Worm (Caenorhabditis elegans) whole organism, L3 larva: Measurements from ENCODE around the gene ZK1236.5.

Source experiments
- R02D3.7 ChIP-seq: fragments of 150-350 bp; optimal IDR thresholded peaks from 2 replicates; lab custom pipeline; 2014; ENCODE audit warnings: missing biosample characterization, missing genetic modification characterization
- ZK546.5 ChIP-seq: sonication (generic microtip); optimal IDR thresholded peaks from 2 replicates; lab custom pipeline; 2017; ENCODE audit warnings: missing biosample characterization, missing genetic modification characterization
- aly-2 ChIP-seq: fragments of 150-350 bp; optimal IDR thresholded peaks from 2 replicates; lab custom pipeline; 2014; ENCODE audit warnings: missing biosample characterization, missing genetic modification characterization
- ama-1 ChIP-seq: fragments of 150-350 bp; optimal IDR thresholded peaks from 2 replicates; lab custom pipeline; 2018
- ceh-82 ChIP-seq: fragments of 150-350 bp; optimal IDR thresholded peaks from 2 replicates; lab custom pipeline; 2014; ENCODE audit warnings: missing biosample characterization, missing genetic modification characterization
- daf-12 ChIP-seq: fragments of 150-350 bp; optimal IDR thresholded peaks from 2 replicates; lab custom pipeline; 2014; ENCODE audit warnings: missing biosample characterization, missing genetic modification reagents, missing genetic modification characterization
- egl-27 ChIP-seq: sonication (generic microtip); optimal IDR thresholded peaks from 4 replicates; lab custom pipeline; 2017; ENCODE audit warnings: missing biosample characterization, missing genetic modification reagents, missing genetic modification characterization
- egl-5 ChIP-seq: fragments of 150-350 bp; optimal IDR thresholded peaks from 2 replicates; lab custom pipeline; 2017; ENCODE audit warnings: missing biosample characterization, missing genetic modification reagents, missing genetic modification characterization, inconsistent platforms
- elt-1 ChIP-seq: fragments of 150-350 bp; optimal IDR thresholded peaks from 2 replicates; lab custom pipeline; 2014; ENCODE audit warnings: missing biosample characterization, missing genetic modification characterization
- elt-2 ChIP-seq: sonication (generic microtip); optimal IDR thresholded peaks from 2 replicates; lab custom pipeline; 2016; ENCODE audit warnings: missing genetic modification reagents, mild to moderate bottlenecking, missing genetic modification characterization, missing compliant biosample characterization
- elt-3 ChIP-seq, 3 experiments: fragments of 150-350 bp in 1 of 3; sonication (generic microtip) in 2 of 3; optimal IDR thresholded peaks; 2 replicates in 2 of 3; 4 replicates in 1 of 3; lab custom pipeline; 2014 to 2017; ENCODE audit warnings: missing biosample characterization in 3 of 3, missing genetic modification characterization in 3 of 3
- eor-1 ChIP-seq, 2 experiments: fragments of 150-350 bp; optimal IDR thresholded peaks; 2 replicates each; lab custom pipeline; 2014 to 2018; ENCODE audit warnings: missing biosample characterization in 2 of 2, missing genetic modification characterization in 2 of 2
- fkh-10 ChIP-seq: sonication (generic microtip); optimal IDR thresholded peaks from 2 replicates; lab custom pipeline; 2017; ENCODE audit warnings: missing biosample characterization, missing genetic modification reagents, missing genetic modification characterization
- fos-1 ChIP-seq: fragments of 150-350 bp; optimal IDR thresholded peaks from 2 replicates; lab custom pipeline; 2014; ENCODE audit warnings: missing biosample characterization, missing genetic modification characterization
- hmg-11 ChIP-seq: sonication (generic microtip); optimal IDR thresholded peaks from 2 replicates; lab custom pipeline; 2016; ENCODE audit warnings: missing genetic modification characterization, missing compliant biosample characterization
- jun-1 ChIP-seq: fragments of 150-350 bp; optimal IDR thresholded peaks from 2 replicates; lab custom pipeline; 2014; ENCODE audit warnings: missing biosample characterization, missing genetic modification reagents, missing genetic modification characterization
- lin-15B ChIP-seq: fragments of 150-350 bp; optimal IDR thresholded peaks from 2 replicates; lab custom pipeline; 2014; ENCODE audit warnings: missing biosample characterization, missing genetic modification characterization
- lin-39 ChIP-seq: fragments of 150-350 bp; optimal IDR thresholded peaks from 2 replicates; lab custom pipeline; 2018; ENCODE audit warnings: missing biosample characterization, missing genetic modification reagents, missing genetic modification characterization
- nfya-1 ChIP-seq: sonication (generic microtip); optimal IDR thresholded peaks from 2 replicates; lab custom pipeline; 2017; ENCODE audit warnings: missing genetic modification characterization, mild to moderate bottlenecking, missing compliant biosample characterization, antibody characterized with exemption, moderate library complexity; ENCODE audit not compliant: insufficient read depth
- nhr-11 ChIP-seq: fragments of 150-350 bp; optimal IDR thresholded peaks from 2 replicates; lab custom pipeline; 2014; ENCODE audit warnings: missing biosample characterization, missing genetic modification characterization
- nhr-12 ChIP-seq: fragments of 150-350 bp; optimal IDR thresholded peaks from 2 replicates; lab custom pipeline; 2014; ENCODE audit warnings: missing biosample characterization, missing genetic modification characterization
- nhr-237 ChIP-seq: fragments of 150-350 bp; optimal IDR thresholded peaks from 2 replicates; lab custom pipeline; 2014; ENCODE audit warnings: missing biosample characterization, missing genetic modification characterization
- nhr-28 ChIP-seq: fragments of 150-350 bp; optimal IDR thresholded peaks from 2 replicates; lab custom pipeline; 2014; ENCODE audit warnings: missing biosample characterization, missing genetic modification characterization
- nhr-67 ChIP-seq: fragments of 150-350 bp; optimal IDR thresholded peaks from 2 replicates; lab custom pipeline; 2014; ENCODE audit warnings: missing biosample characterization, missing genetic modification characterization
- nhr-76 ChIP-seq: fragments of 150-350 bp; sonication (generic microtip); optimal IDR thresholded peaks from 5 replicates; lab custom pipeline; 2014; ENCODE audit warnings: missing biosample characterization, missing genetic modification characterization
- nhr-77 ChIP-seq: fragments of 150-350 bp; optimal IDR thresholded peaks from 2 replicates; lab custom pipeline; 2014; ENCODE audit warnings: missing biosample characterization, missing genetic modification characterization
- pha-4 ChIP-seq: fragments of 150-350 bp; optimal IDR thresholded peaks from 2 replicates; lab custom pipeline; 2014; ENCODE audit warnings: missing biosample characterization, missing genetic modification reagents, missing genetic modification characterization
- pqm-1 ChIP-seq: fragments of 150-350 bp; optimal IDR thresholded peaks from 2 replicates; lab custom pipeline; 2017; ENCODE audit warnings: missing biosample characterization, missing genetic modification characterization, inconsistent platforms
- skn-1 ChIP-seq: fragments of 150-350 bp; optimal IDR thresholded peaks from 2 replicates; lab custom pipeline; 2014; ENCODE audit warnings: missing biosample characterization, missing genetic modification characterization
- snpc-4 ChIP-seq: fragments of 150-350 bp; optimal IDR thresholded peaks from 2 replicates; lab custom pipeline; 2014; ENCODE audit warnings: missing biosample characterization, missing genetic modification characterization
- tbx-2 ChIP-seq: sonication (generic microtip); optimal IDR thresholded peaks from 2 replicates; lab custom pipeline; 2016; ENCODE audit warnings: mild to moderate bottlenecking, missing genetic modification characterization, missing compliant biosample characterization
- zag-1 ChIP-seq: fragments of 150-350 bp; optimal IDR thresholded peaks from 2 replicates; lab custom pipeline; 2014; ENCODE audit warnings: missing biosample characterization, missing genetic modification characterization

ZK1236.5 gene

ce11 chrIII:8400478-8400877 lies 31.5 kb downstream of the ZK1236.5 start:
- TF ChIP-seq pqm-1 (tag; lab: Kevin White, UChicago) (peak; percentile 94), elt-2 (tag; lab: Kevin White, UChicago) (peak; percentile 95), pha-4 (peak; percentile 53), ceh-82 (tag; lab: Kevin White, UChicago) (no peak), skn-1 (tag; lab: Kevin White, UChicago) (peak; percentile 13), nfya-1 (tag; lab: Kevin White, UChicago) (peak; percentile 5), ZK546.5 (no peak), snpc-4 (tag; lab: Kevin White, UChicago) (no peak), jun-1 (tag; lab: Kevin White, UChicago) (peak; percentile 60), elt-1 (tag; lab: Kevin White, UChicago) (no peak)

- TF ChIP-seq eor-1 (tag; optimal IDR thresholded peaks at IDR 0.05; lab: Kevin White, UChicago) = no peak
- TF ChIP-seq skn-1 (tag; lab: Kevin White, UChicago) = no peak
- no peak for TF ChIP-seq daf-12 (tag; lab: Kevin White, UChicago)
- no peak for TF ChIP-seq pha-4
Measured at ce11 chrIII:8398411-8398810, 33.6 kb downstream of the ZK1236.5 start, which contains the start of gene ZK353.2. Gene ZK353.2 (plus strand): TSS chrIII:8398711.

- TF ChIP-seq nhr-12 (tag; lab: Kevin White, UChicago) = no peak
- TF ChIP-seq lin-39 (tag; lab: Kevin White, UChicago) = no peak
- TF ChIP-seq snpc-4 (tag; lab: Kevin White, UChicago) = no peak
- TF ChIP-seq aly-2 (tag; lab: Kevin White, UChicago) = no peak
- no peak for TF ChIP-seq hmg-11 (tag; lab: Kevin White, UChicago)
- no peak for TF ChIP-seq egl-27 (tag; lab: Kevin White, UChicago)
Measured at ce11 chrIII:8395685-8396084, 36.3 kb downstream of the ZK1236.5 start, which contains the start of gene ZK353.3. Gene ZK353.3 (plus strand): TSS chrIII:8395985.

- TF ChIP-seq fos-1 (tag; lab: Kevin White, UChicago) = no peak
- no peak for TF ChIP-seq R02D3.7
- no peak for TF ChIP-seq nhr-237
- TF ChIP-seq lin-39 (tag; lab: Kevin White, UChicago) = peak; percentile 10
- peak; percentile 7 for TF ChIP-seq lin-15B (tag; lab: Kevin White, UChicago)
- peak; percentile 39 for TF ChIP-seq skn-1 (tag; lab: Kevin White, UChicago)
- TF ChIP-seq nfya-1 (tag; lab: Kevin White, UChicago) = no peak
- no peak for TF ChIP-seq nhr-77
- TF ChIP-seq daf-12 (tag; lab: Kevin White, UChicago) = no peak
Measured at ce11 chrIII:8394374-8395302, 37.4 kb downstream of the ZK1236.5 start, which contains the start of gene ZK353.10. Gene ZK353.10 (minus strand): TSS chrIII:8394424.

- TF ChIP-seq lin-15B (tag; lab: Kevin White, UChicago) (no peak), elt-2 (tag; lab: Kevin White, UChicago) (no peak), nhr-12 (tag; lab: Kevin White, UChicago) (no peak), ama-1 (lab: Kevin White, UChicago) (no peak), tbx-2 (tag; lab: Kevin White, UChicago) (peak; percentile 10), nhr-11 (tag; lab: Kevin White, UChicago) (no peak), nhr-76 (tag; lab: Kevin White, UChicago) (no peak), elt-3 (tag; optimal IDR thresholded peaks at IDR 0.05; lab: Kevin White, UChicago) (no peak), pqm-1 (tag; lab: Kevin White, UChicago) (no peak), zag-1 (tag; lab: Kevin White, UChicago) (no peak), nhr-77 (no peak), nhr-28 (tag; lab: Kevin White, UChicago) (no peak), egl-5 (tag; lab: Kevin White, UChicago) (no peak), ceh-82 (tag; lab: Kevin White, UChicago) (no peak), R02D3.7 (no peak), nhr-67 (tag; lab: Kevin White, UChicago) (no peak), nfya-1 (tag; lab: Kevin White, UChicago) (peak; percentile 71), skn-1 (tag; lab: Kevin White, UChicago) (no peak), lin-39 (tag; lab: Kevin White, UChicago) (peak; percentile 50), hmg-11 (tag; lab: Kevin White, UChicago) (peak; percentile 38), fkh-10 (GFP tag; lab: Kevin White, UChicago) (peak; percentile 29)
Measured at ce11 chrIII:8392307-8392706, 39.7 kb downstream of the ZK1236.5 start.
